Fruit fly (Drosophila melanogaster): ENCODE data around the gene CG13026.

Gene CG13026

DNA sequence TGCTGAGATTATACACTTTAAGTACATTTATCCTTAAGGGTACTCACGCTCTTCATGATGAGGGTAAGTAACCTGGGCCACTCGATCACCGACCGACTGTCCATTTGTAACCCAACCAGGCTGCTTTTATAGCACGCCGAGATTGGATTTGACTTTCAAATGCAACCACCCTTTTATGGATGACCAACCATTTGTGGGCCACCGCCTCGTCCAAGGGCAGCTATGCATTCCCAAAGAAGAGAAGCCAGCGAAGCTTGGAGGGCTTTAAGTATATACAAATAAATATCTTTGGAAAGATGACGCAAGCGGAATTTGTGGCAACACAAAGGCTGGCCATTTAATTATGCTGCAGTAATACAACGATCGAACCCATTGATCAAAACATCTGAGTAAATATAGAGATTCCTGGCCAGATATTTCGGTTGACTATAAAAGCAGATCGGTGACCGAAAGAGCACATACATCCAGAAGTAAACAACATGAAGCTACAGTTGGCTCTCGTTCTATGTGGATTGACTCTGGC, at the start of gene CG13026, which contains the start of gene PGRP-SB2:
Gene CG13026, minus strand, starts transcription at position 101 of the 523 bp plus-strand sequence.
Gene PGRP-SB2, plus strand, starts transcription at position 473 of the 523 bp plus-strand sequence.
- TF ChIP-seq CG11294 (GFP tag; IDR thresholded peaks at IDR 0.05) (no peak), net (GFP tag; optimal IDR thresholded peaks at IDR 0.05) (no peak), lz (GFP tag; optimal IDR thresholded peaks at IDR 0.05) (no peak), spab (GFP tag; optimal IDR thresholded peaks at IDR 0.05) (no peak), CG34406 (GFP tag; optimal IDR thresholded peaks at IDR 0.05) (no peak), CG10631 (GFP tag; optimal IDR thresholded peaks at IDR 0.05) (no peak), CG1621 (tag; optimal IDR thresholded peaks at IDR 0.05) (no peak), CG16779 (tag; optimal IDR thresholded peaks at IDR 0.05) (no peak), achi (GFP tag; optimal IDR thresholded peaks at IDR 0.05) (no peak), Blimp-1 (GFP tag; optimal IDR thresholded peaks at IDR 0.05) (no peak), CG8119 (GFP tag; IDR thresholded peaks at IDR 0.05) (no peak), esn (GFP tag; optimal IDR thresholded peaks at IDR 0.05) (no peak), Ets21C (GFP tag; optimal IDR thresholded peaks at IDR 0.05) (no peak), Sox14 (GFP tag; optimal IDR thresholded peaks at IDR 0.05) (no peak), CG3032 (tag; optimal IDR thresholded peaks at IDR 0.05) (no peak), CG9139 (GFP tag; optimal IDR thresholded peaks at IDR 0.05) (no peak)

DNA sequence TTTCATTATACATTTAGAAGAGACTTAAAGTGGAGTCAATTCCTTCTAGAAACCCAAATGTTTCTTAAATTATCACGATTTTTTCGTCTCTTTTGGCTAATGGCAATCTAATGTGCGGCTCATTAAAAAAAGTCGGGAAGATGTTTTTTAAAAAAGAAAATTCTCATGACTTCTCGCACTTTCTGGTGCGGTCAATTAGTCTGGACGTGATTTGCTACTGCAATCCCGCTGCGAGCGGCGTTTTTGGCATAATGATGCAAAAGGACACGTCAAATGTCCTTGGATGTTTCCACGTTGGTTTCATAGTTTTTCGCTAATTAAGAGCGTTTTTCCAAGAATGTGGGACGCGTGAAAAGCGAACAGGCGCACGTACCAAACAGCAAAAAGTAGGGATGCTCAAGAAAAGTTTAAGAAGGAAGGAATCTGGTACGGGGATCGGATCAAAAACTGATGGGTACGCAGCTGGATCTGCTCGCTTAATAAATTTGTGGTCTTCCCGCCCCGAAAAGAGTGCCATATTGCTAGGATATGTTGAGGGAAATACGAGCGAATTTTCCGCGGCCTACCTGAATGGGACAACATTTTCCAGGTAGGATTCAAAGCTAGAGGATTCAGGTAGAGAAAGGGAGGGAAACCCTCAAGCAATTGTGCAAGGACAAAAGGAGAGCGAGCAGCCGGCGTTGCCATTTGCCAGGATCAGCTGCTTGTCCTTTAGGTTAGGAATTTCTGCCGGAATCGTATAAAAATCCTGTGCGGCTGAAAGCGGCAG, 47.0 kb upstream of the CG13026 start:
- no peak for TF ChIP-seq CG34406 (GFP tag; optimal IDR thresholded peaks at IDR 0.05)
- TF ChIP-seq Hr39 (GFP tag; optimal IDR thresholded peaks at IDR 0.05): no peak
- no peak for TF ChIP-seq cyc (GFP tag; optimal IDR thresholded peaks at IDR 0.05)
- no peak for TF ChIP-seq CG15336 (GFP tag; IDR thresholded peaks at IDR 0.05)

DNA sequence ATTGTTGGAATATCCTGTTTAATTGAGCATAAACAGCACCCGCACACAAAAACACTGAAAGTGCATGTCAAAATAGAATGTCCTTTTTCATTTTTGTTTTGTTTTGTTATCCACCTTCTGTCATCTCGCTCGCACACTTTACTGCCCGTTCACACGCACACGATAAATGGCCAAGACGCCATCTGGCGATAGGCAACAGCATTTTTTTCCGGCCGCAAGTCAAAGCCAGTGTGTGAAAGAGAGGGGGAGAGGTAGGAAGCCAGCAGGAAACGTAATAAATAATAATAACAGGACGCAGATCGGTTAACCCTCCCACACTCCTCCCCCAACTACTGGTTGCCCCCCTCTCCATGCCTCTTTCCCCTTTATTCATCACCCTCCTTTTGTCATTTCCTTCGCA, 43.9 kb upstream of the CG13026 start:
- TF ChIP-seq CG6854 (GFP tag; optimal IDR thresholded peaks at IDR 0.05): peak; percentile 23
- peak; percentile 60 for TF ChIP-seq CG6808 (GFP tag; optimal IDR thresholded peaks at IDR 0.05)
- TF ChIP-seq dsx (GFP tag; optimal IDR thresholded peaks at IDR 0.05; ENCODE audit: poor library complexity, severe bottlenecking): peak; percentile 19
- TF ChIP-seq Eip75B (GFP tag; optimal IDR thresholded peaks at IDR 0.05): no peak
- TF ChIP-seq CG10669 (GFP tag; optimal IDR thresholded peaks at IDR 0.05): peak; percentile 2
- TF ChIP-seq ss (GFP tag; optimal IDR thresholded peaks at IDR 0.05): peak; percentile 74 to 88
- peak; percentile 54 for TF ChIP-seq CG3919 (GFP tag; optimal IDR thresholded peaks at IDR 0.05)
- TF ChIP-seq CG7368 (GFP tag; optimal IDR thresholded peaks at IDR 0.05): peak; percentile 16
- peak; percentile 11 for TF ChIP-seq Sox102F (GFP tag; optimal IDR thresholded peaks at IDR 0.05)
- peak; percentile 48 for TF ChIP-seq CG9139 (GFP tag; optimal IDR thresholded peaks at IDR 0.05)
- peak; percentile 2 for TF ChIP-seq CG6276 (GFP tag; optimal IDR thresholded peaks at IDR 0.05)
- TF ChIP-seq fd85E (GFP tag; optimal IDR thresholded peaks at IDR 0.05): no peak
- TF ChIP-seq CG4318 (GFP tag; optimal IDR thresholded peaks at IDR 0.05): no peak
- no peak for TF ChIP-seq dac (GFP tag; optimal IDR thresholded peaks at IDR 0.05)
- peak; percentile 32 for TF ChIP-seq Met (GFP tag; optimal IDR thresholded peaks at IDR 0.05)
- TF ChIP-seq spab (GFP tag; optimal IDR thresholded peaks at IDR 0.05): no peak
- TF ChIP-seq CG11762 (GFP tag; optimal IDR thresholded peaks at IDR 0.05; ENCODE audit: insufficient read depth): no peak
- TF ChIP-seq fkh (GFP tag; optimal IDR thresholded peaks at IDR 0.05): no peak
- TF ChIP-seq eg (GFP tag; IDR thresholded peaks at IDR 0.05): peak; percentile 36; the same call in 1 of the 3 replicates
- no peak for TF ChIP-seq CG32006 (GFP tag; optimal IDR thresholded peaks at IDR 0.05)
- peak; percentile 58; the same call in 2 of the 3 replicates for TF ChIP-seq CG6163 (GFP tag; IDR thresholded peaks at IDR 0.05)
- peak; percentile 58 for TF ChIP-seq CG1621 (tag; optimal IDR thresholded peaks at IDR 0.05)
- peak; percentile 4 for TF ChIP-seq CG6792 (GFP tag; optimal IDR thresholded peaks at IDR 0.05)
- no peak for TF ChIP-seq CG11902 (GFP tag; optimal IDR thresholded peaks at IDR 0.05)
- peak in 1 of 2 experiments; percentile 46 for TF ChIP-seq salr (GFP tag; optimal IDR thresholded peaks at IDR 0.05)
- no peak for TF ChIP-seq net (GFP tag; optimal IDR thresholded peaks at IDR 0.05)
- no peak for TF ChIP-seq cyc (GFP tag; optimal IDR thresholded peaks at IDR 0.05)
- peak; percentile 64 for TF ChIP-seq Eip78C (GFP tag)
- TF ChIP-seq CG15336 (GFP tag; IDR thresholded peaks at IDR 0.05): 0 out of 2 replicates have a peak, but pooled peaks have one; percentile 7

Data from whole organism, prepupa.